Worm (Caenorhabditis elegans) whole organism, L1 larva: ENCODE data around the gene srh-56.

Experiments
- C04F5.9 ChIP-seq: sonication (generic microtip); optimal IDR thresholded peaks from 2 replicates; lab custom pipeline; 2016; ENCODE audit warnings: missing genetic modification characterization, missing compliant biosample characterization
- ama-1 ChIP-seq: fragments of 150-350 bp; optimal IDR thresholded peaks from 2 replicates; lab custom pipeline; 2014
- ceh-8 ChIP-seq: fragments of 200-800 bp; sonication (Bioruptor generic); optimal IDR thresholded peaks from 2 replicates; lab custom pipeline; 2018; ENCODE audit warnings: mild to moderate bottlenecking, missing genetic modification characterization, moderate library complexity, missing compliant biosample characterization
- ceh-82 ChIP-seq, 3 experiments: fragments of 150-350 bp in 1 of 3; sonication (generic microtip) in 2 of 3; optimal IDR thresholded peaks; 2 replicates each; lab custom pipeline; 2014 to 2017; ENCODE audit warnings: missing biosample characterization in 3 of 3, missing genetic modification characterization in 3 of 3
- ces-1 ChIP-seq: fragments of 150-350 bp; optimal IDR thresholded peaks from 2 replicates; lab custom pipeline; 2014; ENCODE audit warnings: missing biosample characterization, missing genetic modification reagents, missing genetic modification characterization
- efl-1 ChIP-seq, 4 experiments: fragments of 150-350 bp; optimal IDR thresholded peaks in 3 of 4; peaks in 1 of 4; 1 replicate in 1 of 4; 2 replicates in 3 of 4; lab custom pipeline; 2014; ENCODE audit warnings: missing biosample characterization in 2 of 4, missing genetic modification characterization in 2 of 4, missing genetic modification reagents in 2 of 4
- elt-3 ChIP-seq, 6 experiments: fragments of 150-350 bp in 1 of 6; sonication (generic microtip); optimal IDR thresholded peaks; 2 replicates each; lab custom pipeline; 2017 to 2018; ENCODE audit warnings: missing biosample characterization in 6 of 6, missing genetic modification characterization in 6 of 6, inconsistent platforms in 1 of 6
- ets-5 ChIP-seq: fragments of 200-800 bp; sonication (Bioruptor generic); IDR thresholded peaks from 2 replicates; pipeline ENCODE4 v1.3.6; 2022; ENCODE audit warnings: missing genetic modification characterization, missing compliant biosample characterization
- fkh-10 ChIP-seq: sonication (generic microtip); optimal IDR thresholded peaks from 2 replicates; lab custom pipeline; 2017; ENCODE audit warnings: missing biosample characterization, missing genetic modification reagents, missing genetic modification characterization
- fkh-4 ChIP-seq: sonication (generic microtip); optimal IDR thresholded peaks from 2 replicates; lab custom pipeline; 2016; ENCODE audit warnings: missing compliant biosample characterization, missing genetic modification characterization, borderline replicate concordance
- isw-1 ChIP-seq: fragments of 200-800 bp; sonication (Bioruptor generic); IDR thresholded peaks from 2 replicates; pipeline ENCODE4 v1.3.6; 2022; ENCODE audit warnings: missing genetic modification characterization, missing compliant biosample characterization
- jun-1 ChIP-seq: fragments of 150-350 bp; optimal IDR thresholded peaks from 2 replicates; lab custom pipeline; 2014; ENCODE audit warnings: missing biosample characterization, missing genetic modification reagents, missing genetic modification characterization
- lin-13 ChIP-seq: fragments of 150-350 bp; optimal IDR thresholded peaks from 2 replicates; lab custom pipeline; 2014; ENCODE audit warnings: missing biosample characterization, missing genetic modification reagents, missing genetic modification characterization
- lin-14 ChIP-seq: fragments of 200-800 bp; sonication (Bioruptor generic); optimal IDR thresholded peaks from 2 replicates; lab custom pipeline; 2018; ENCODE audit warnings: mild to moderate bottlenecking, missing genetic modification characterization, moderate library complexity, missing compliant biosample characterization
- lin-15B ChIP-seq: fragments of 150-350 bp; sonication (generic microtip); optimal IDR thresholded peaks from 3 replicates; lab custom pipeline; 2014; ENCODE audit warnings: missing biosample characterization, missing genetic modification characterization
- lin-35 ChIP-seq, 2 experiments: fragments of 150-350 bp; optimal IDR thresholded peaks; 2 replicates each; lab custom pipeline; 2014; ENCODE audit warnings: missing biosample characterization in 2 of 2, missing genetic modification characterization in 2 of 2, missing genetic modification reagents in 2 of 2
- lir-3 ChIP-seq: sonication (generic microtip); optimal IDR thresholded peaks from 2 replicates; lab custom pipeline; 2016; ENCODE audit warnings: mild to moderate bottlenecking, missing genetic modification characterization, moderate library complexity, missing compliant biosample characterization; ENCODE audit not compliant: poor library complexity
- mab-9 ChIP-seq: fragments of 200-800 bp; sonication (Bioruptor generic); IDR thresholded peaks from 2 replicates; pipeline ENCODE4 v1.3.6; 2022; ENCODE audit warnings: missing genetic modification reagents, missing genetic modification characterization, missing compliant biosample characterization
- mdl-1 ChIP-seq, 2 experiments: fragments of 150-350 bp; optimal IDR thresholded peaks; 2 replicates each; lab custom pipeline; 2014 to 2017; ENCODE audit warnings: missing biosample characterization in 2 of 2, missing genetic modification characterization in 2 of 2, inconsistent platforms in 1 of 2
- nhr-12 ChIP-seq: sonication (generic microtip); optimal IDR thresholded peaks from 2 replicates; lab custom pipeline; 2017; ENCODE audit warnings: missing biosample characterization, missing genetic modification characterization
- nhr-20 ChIP-seq: sonication (generic microtip); optimal IDR thresholded peaks from 2 replicates; lab custom pipeline; 2016; ENCODE audit warnings: mild to moderate bottlenecking, missing genetic modification characterization, missing compliant biosample characterization
- nhr-28 ChIP-seq: fragments of 150-350 bp; optimal IDR thresholded peaks from 2 replicates; lab custom pipeline; 2014; ENCODE audit warnings: missing biosample characterization, missing genetic modification characterization
- nhr-47 ChIP-seq: sonication (generic microtip); optimal IDR thresholded peaks from 2 replicates; lab custom pipeline; 2016; ENCODE audit warnings: mild to moderate bottlenecking, missing genetic modification characterization, moderate library complexity, missing compliant biosample characterization
- nhr-71 ChIP-seq: sonication (generic microtip); optimal IDR thresholded peaks from 2 replicates; lab custom pipeline; 2016; ENCODE audit warnings: mild to moderate bottlenecking, missing genetic modification characterization, moderate library complexity, missing compliant biosample characterization
- pag-3 ChIP-seq: sonication (generic microtip); optimal IDR thresholded peaks from 2 replicates; lab custom pipeline; 2017; ENCODE audit warnings: missing genetic modification characterization, mild to moderate bottlenecking, missing compliant biosample characterization, antibody characterized with exemption, borderline replicate concordance; ENCODE audit not compliant: insufficient read depth
- skn-1 ChIP-seq: fragments of 150-350 bp; optimal IDR thresholded peaks from 2 replicates; lab custom pipeline; 2014; ENCODE audit warnings: missing biosample characterization, missing genetic modification characterization
- snpc-4 ChIP-seq: fragments of 150-350 bp; optimal IDR thresholded peaks from 2 replicates; lab custom pipeline; 2014; ENCODE audit warnings: missing biosample characterization, missing genetic modification characterization
- snu-23 ChIP-seq: sonication (generic microtip); optimal IDR thresholded peaks from 2 replicates; lab custom pipeline; 2016; ENCODE audit warnings: missing genetic modification characterization, missing compliant biosample characterization
- sptf-1 ChIP-seq: fragments of 150-350 bp; optimal IDR thresholded peaks from 2 replicates; lab custom pipeline; 2014; ENCODE audit warnings: missing biosample characterization, missing genetic modification characterization
- sup-37 ChIP-seq: fragments of 200-800 bp; sonication (Bioruptor generic); optimal IDR thresholded peaks from 2 replicates; lab custom pipeline; 2018; ENCODE audit warnings: mild to moderate bottlenecking, missing genetic modification characterization, missing compliant biosample characterization
- swsn-7 ChIP-seq: sonication (generic microtip); optimal IDR thresholded peaks from 2 replicates; lab custom pipeline; 2016; ENCODE audit warnings: missing genetic modification characterization, missing compliant biosample characterization
- unc-130 ChIP-seq: fragments of 150-350 bp; optimal IDR thresholded peaks from 2 replicates; lab custom pipeline; 2017; ENCODE audit warnings: missing biosample characterization, missing genetic modification characterization, inconsistent platforms
- xbp-1 ChIP-seq: sonication (generic microtip); optimal IDR thresholded peaks from 2 replicates; lab custom pipeline; 2016; ENCODE audit warnings: missing genetic modification characterization, missing compliant biosample characterization
- zag-1 ChIP-seq: fragments of 150-350 bp; optimal IDR thresholded peaks from 2 replicates; lab custom pipeline; 2014; ENCODE audit warnings: missing biosample characterization, missing genetic modification characterization
- zip-4 ChIP-seq: fragments of 200-800 bp; sonication (Bioruptor generic); optimal IDR thresholded peaks from 2 replicates; lab custom pipeline; 2018; ENCODE audit warnings: mild to moderate bottlenecking, missing genetic modification characterization, moderate library complexity, missing compliant biosample characterization

srh-56 gene

DNA sequence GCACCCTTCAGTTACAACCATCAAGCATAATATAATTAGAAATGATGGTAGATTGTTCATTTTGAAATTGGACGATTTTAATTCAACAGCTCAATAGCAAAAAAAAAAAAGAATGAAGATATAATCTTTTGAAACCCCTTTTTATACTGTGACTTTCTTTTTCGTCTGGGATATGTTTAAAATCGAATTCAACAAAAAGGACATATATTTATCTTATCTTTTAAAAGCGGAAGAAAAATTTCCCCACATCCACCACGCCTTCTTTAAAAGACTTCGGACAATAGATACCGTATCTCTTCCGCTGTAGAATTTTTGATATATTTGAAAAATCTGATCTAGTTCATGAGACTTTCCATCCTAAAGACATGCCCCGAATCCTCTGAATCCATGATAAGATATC lies 9.1 kb downstream of the srh-56 start, which contains the start of gene R05D8.11:
Gene R05D8.11, minus strand, starts transcription at position 101 of the 400 bp plus-strand sequence.
- TF ChIP-seq elt-3 (tag; optimal IDR thresholded peaks at IDR 0.05; lab: Kevin White, UChicago): peak in 1 of 6 experiments; percentile 0
- TF ChIP-seq unc-130 (tag; lab: Kevin White, UChicago): no peak

DNA sequence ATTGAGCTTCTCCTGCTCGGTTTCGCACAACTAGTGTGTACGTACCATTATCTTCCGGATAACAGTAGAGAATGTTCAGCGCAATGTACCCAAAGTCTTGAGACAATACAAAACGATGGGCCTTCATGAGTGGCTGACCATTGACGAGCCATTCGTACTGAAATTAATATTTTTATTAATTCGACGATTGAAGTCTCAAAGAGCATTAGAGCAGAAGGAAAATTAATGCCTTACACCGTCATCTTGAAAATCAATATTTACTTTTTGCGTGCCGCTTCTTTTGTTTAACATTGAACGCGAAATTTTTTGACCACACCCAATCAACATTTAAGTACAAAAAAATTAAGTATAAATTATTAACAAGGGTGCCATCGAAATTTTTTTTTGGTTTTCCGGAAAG lies 21.3 kb downstream of the srh-56 start:
- TF ChIP-seq efl-1 (optimal IDR thresholded peaks at IDR 0.05; lab: Kevin White, UChicago): no peak
- TF ChIP-seq efl-1 (GFP tag; optimal IDR thresholded peaks at IDR 0.05 in 1 of 2; lab: Kevin White, UChicago): peak in 1 of 2 experiments; percentile 68
- TF ChIP-seq fkh-4: no peak

DNA sequence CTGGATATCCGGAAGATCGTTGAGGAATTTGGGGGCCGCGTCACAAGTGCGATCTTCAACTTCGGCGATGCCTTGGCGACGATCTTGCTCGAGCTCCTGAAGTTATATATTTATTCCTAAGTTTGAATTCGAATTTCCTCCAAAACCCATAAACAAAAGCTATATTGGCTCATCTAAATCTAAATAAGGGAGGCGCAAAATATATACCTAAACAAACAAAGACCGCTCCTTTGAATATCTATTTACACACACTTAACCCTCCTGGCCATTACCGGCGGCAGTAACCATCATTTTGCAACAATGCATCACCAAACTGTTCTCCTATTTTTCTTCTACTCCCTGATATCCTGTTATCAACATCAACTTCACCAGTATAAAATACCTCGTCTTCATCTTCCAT lies 24.3 kb downstream of the srh-56 start, which contains the start of gene F54E2.2:
Gene F54E2.2, plus strand, starts transcription at position 301 of the 400 bp plus-strand sequence.
- TF ChIP-seq efl-1 (optimal IDR thresholded peaks at IDR 0.05; lab: Kevin White, UChicago) (no peak), efl-1 (GFP tag; optimal IDR thresholded peaks at IDR 0.05 in 1 of 2; lab: Kevin White, UChicago) (no peak), lin-14 (GFP tag; lab: Kevin White, UChicago) (no peak), snu-23 (GFP tag; lab: Kevin White, UChicago) (no peak), snpc-4 (tag; lab: Kevin White, UChicago) (no peak), pag-3 (tag; lab: Kevin White, UChicago) (no peak), lin-15B (tag; lab: Kevin White, UChicago) (no peak), nhr-20 (tag; lab: Kevin White, UChicago) (no peak), nhr-28 (tag; lab: Kevin White, UChicago) (no peak), ces-1 (GFP tag; lab: Kevin White, UChicago) (no peak), lir-3 (tag; lab: Kevin White, UChicago) (no peak), zip-4 (GFP tag; lab: Kevin White, UChicago) (no peak), ets-5 (GFP tag; lab: Robert Waterston, UW) (no peak), zag-1 (no peak), nhr-12 (tag; lab: Kevin White, UChicago) (no peak), mab-9 (GFP tag; lab: Robert Waterston, UW) (no peak), ama-1 (lab: Kevin White, UChicago) (no peak), sup-37 (GFP tag; lab: Kevin White, UChicago) (no peak), lin-13 (no peak), ceh-82 (tag; optimal IDR thresholded peaks at IDR 0.05; lab: Kevin White, UChicago) (no peak), jun-1 (no peak)

DNA sequence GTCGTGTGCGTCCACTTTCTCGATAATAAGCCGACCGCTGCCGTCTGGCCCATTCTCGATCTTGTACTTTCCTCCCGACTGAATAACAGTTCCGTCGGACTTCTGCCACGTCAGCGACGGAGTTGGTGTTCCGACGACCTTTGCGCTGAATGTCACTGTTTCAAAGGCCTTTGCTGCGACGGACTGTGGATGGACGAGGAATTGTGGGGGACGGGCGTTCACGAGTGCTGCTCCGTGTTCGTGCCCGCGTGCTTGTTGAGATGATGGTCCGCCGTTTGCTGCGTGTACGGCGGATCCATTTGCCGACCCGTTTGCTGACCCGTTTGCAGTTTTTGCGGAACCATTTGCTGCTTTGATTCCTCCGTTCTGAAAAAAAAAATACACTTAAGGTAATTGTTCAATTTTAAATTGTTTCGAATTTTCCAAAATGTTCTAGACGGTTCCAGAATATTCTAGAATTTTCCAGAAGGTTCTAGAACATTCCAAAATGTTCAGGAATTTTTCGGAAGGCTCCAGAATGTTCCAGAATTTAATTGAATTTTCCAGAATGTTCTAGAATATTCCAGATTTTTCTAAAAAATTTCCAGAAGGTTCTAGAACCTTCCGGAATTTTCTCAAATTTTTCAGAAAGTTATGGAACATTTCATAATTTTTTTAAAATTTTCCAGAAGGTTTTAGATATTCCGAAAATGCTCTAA lies 27.7 kb downstream of the srh-56 start:
- TF ChIP-seq nhr-47 (no peak), C04F5.9 (tag; lab: Kevin White, UChicago) (no peak), ceh-8 (GFP tag; lab: Kevin White, UChicago) (no peak), lir-3 (tag; lab: Kevin White, UChicago) (no peak), fkh-10 (GFP tag; lab: Kevin White, UChicago) (no peak), mdl-1 (tag; optimal IDR thresholded peaks at IDR 0.05; lab: Kevin White, UChicago) (no peak), isw-1 (GFP tag; lab: Robert Waterston, UW) (no peak), jun-1 (no peak), nhr-12 (tag; lab: Kevin White, UChicago) (no peak), zag-1 (no peak), lin-35 (GFP tag; optimal IDR thresholded peaks at IDR 0.05; lab: Kevin White, UChicago) (no peak), lin-14 (GFP tag; lab: Kevin White, UChicago) (no peak), sptf-1 (no peak), xbp-1 (tag; lab: Kevin White, UChicago) (no peak), fkh-4 (no peak), swsn-7 (tag; lab: Kevin White, UChicago) (no peak), skn-1 (tag; lab: Kevin White, UChicago) (no peak), nhr-71 (tag; lab: Kevin White, UChicago) (no peak)
